Fruit fly (Drosophila melanogaster) whole organism, embryonic: Measurements from ENCODE around the gene Iyd.

ENCODE experiments used
- Abd-B ChIP-seq: fragments of 200-800 bp; sonication (Bioruptor generic); optimal IDR thresholded peaks from 2 replicates; lab custom pipeline; 2018; ENCODE audit warnings: missing biosample characterization, mild to moderate bottlenecking, missing genetic modification characterization, moderate library complexity
- CG1024 ChIP-seq: fragments of 200-800 bp; sonication (Bioruptor generic); IDR thresholded peaks from 2 replicates; pipeline ENCODE4 v1.3.6; 2022; ENCODE audit warnings: missing biosample characterization, missing genetic modification characterization
- CG10543 ChIP-seq: fragments of 200-800 bp; sonication (Bioruptor generic); optimal IDR thresholded peaks from 3 replicates; lab custom pipeline; 2017; ENCODE audit warnings: missing biosample characterization, mild to moderate bottlenecking, missing genetic modification characterization, moderate library complexity
- CG10654 ChIP-seq: fragments of 200-800 bp; sonication (Bioruptor generic); optimal IDR thresholded peaks from 2 replicates; lab custom pipeline; 2016; ENCODE audit warnings: missing biosample characterization, missing genetic modification characterization
- CG12155 ChIP-seq: fragments of 200-800 bp; sonication (Bioruptor generic); optimal IDR thresholded peaks from 3 replicates; lab custom pipeline; 2016; ENCODE audit warnings: missing biosample characterization, missing genetic modification characterization
- CG14050 ChIP-seq: fragments of 200-800 bp; sonication (Bioruptor generic); IDR thresholded peaks from 3 replicates; pipeline ENCODE4 v1.3.6; 2022; ENCODE audit warnings: missing biosample characterization, missing genetic modification characterization
- CG2120 ChIP-seq: fragments of 200-800 bp; sonication (Bioruptor generic); optimal IDR thresholded peaks from 3 replicates; lab custom pipeline; 2016; ENCODE audit warnings: missing biosample characterization, missing genetic modification characterization
- CG2129 ChIP-seq: fragments of 200-800 bp; sonication (Bioruptor generic); IDR thresholded peaks from 2 replicates; pipeline ENCODE4 v1.3.6; 2022; ENCODE audit warnings: missing biosample characterization, missing genetic modification characterization; ENCODE audit not compliant: partially characterized antibody
- CG2202 ChIP-seq: fragments of 200-800 bp; sonication (Bioruptor generic); optimal IDR thresholded peaks from 2 replicates; lab custom pipeline; 2018; ENCODE audit warnings: missing biosample characterization, mild to moderate bottlenecking, missing genetic modification characterization
- CG3995 ChIP-seq: fragments of 200-800 bp; sonication (Bioruptor generic); optimal IDR thresholded peaks from 3 replicates; lab custom pipeline; 2016; ENCODE audit warnings: missing biosample characterization, missing genetic modification characterization
- CG5953 ChIP-seq: fragments of 200-800 bp; sonication (Bioruptor generic); IDR thresholded peaks from 2 replicates; pipeline ENCODE4 v1.3.6; 2022; ENCODE audit warnings: missing biosample characterization, missing genetic modification characterization
- CG6175 ChIP-seq: fragments of 200-800 bp; sonication (Bioruptor generic); IDR thresholded peaks from 3 replicates; pipeline ENCODE4 v1.3.6; 2022; ENCODE audit warnings: missing biosample characterization, missing genetic modification characterization
- CG7928 ChIP-seq: fragments of 200-800 bp; sonication (Bioruptor generic); optimal IDR thresholded peaks from 2 replicates; lab custom pipeline; 2017; ENCODE audit warnings: missing biosample characterization, mild to moderate bottlenecking, missing genetic modification characterization
- CG8359 ChIP-seq: fragments of 200-800 bp; sonication (Bioruptor generic); optimal IDR thresholded peaks from 2 replicates; lab custom pipeline; 2017; ENCODE audit warnings: missing biosample characterization, mild to moderate bottlenecking, missing genetic modification characterization, borderline replicate concordance
- D19A ChIP-seq: fragments of 200-800 bp; optimal IDR thresholded peaks from 3 replicates; lab custom pipeline; 2019; ENCODE audit warnings: missing biosample characterization, mild to moderate bottlenecking, missing genetic modification characterization, moderate library complexity
- D19B ChIP-seq: fragments of 200-800 bp; sonication (Bioruptor generic); optimal IDR thresholded peaks from 2 replicates; lab custom pipeline; 2017; ENCODE audit warnings: missing biosample characterization, mild to moderate bottlenecking, missing genetic modification characterization
- Dbx ChIP-seq: fragments of 200-800 bp; sonication (Bioruptor generic); IDR thresholded peaks from 3 replicates; pipeline ENCODE4 v1.3.6; 2022; ENCODE audit warnings: missing biosample characterization, missing genetic modification characterization
- Deaf1 ChIP-seq: fragments of 200-800 bp; optimal IDR thresholded peaks from 3 replicates; lab custom pipeline; 2019; ENCODE audit warnings: missing biosample characterization, mild to moderate bottlenecking, missing genetic modification characterization, moderate library complexity
- Dip2 ChIP-seq: fragments of 200-800 bp; sonication (Bioruptor generic); IDR thresholded peaks from 2 replicates; pipeline ENCODE4 v1.3.6; 2022; ENCODE audit warnings: missing biosample characterization, missing genetic modification characterization
- Dref ChIP-seq: fragments of 200-800 bp; sonication (Bioruptor generic); IDR thresholded peaks from 2 replicates; pipeline ENCODE4 v1.3.6; 2022; ENCODE audit warnings: missing biosample characterization, missing genetic modification characterization
- Ets65A ChIP-seq: fragments of 200-800 bp; sonication (Bioruptor generic); peaks from one replicate; lab custom pipeline; 2016; ENCODE audit warnings: missing biosample characterization, missing genetic modification characterization
- Fer2 ChIP-seq: fragments of 200-800 bp; sonication (Bioruptor generic); optimal IDR thresholded peaks from 2 replicates; lab custom pipeline; 2018; ENCODE audit warnings: missing biosample characterization, mild to moderate bottlenecking, missing genetic modification characterization, moderate library complexity
- HHEX ChIP-seq: fragments of 200-800 bp; sonication (Bioruptor generic); optimal IDR thresholded peaks from 3 replicates; lab custom pipeline; 2017; ENCODE audit warnings: missing biosample characterization, mild to moderate bottlenecking, missing genetic modification characterization, missing genetic modification reagents
- Hmr ChIP-seq: fragments of 200-800 bp; sonication (Bioruptor generic); optimal IDR thresholded peaks from 3 replicates; lab custom pipeline; 2017; ENCODE audit warnings: mild to moderate bottlenecking, missing biosample characterization, missing genetic modification reagents, missing genetic modification characterization
- Lim3 ChIP-seq: fragments of 200-800 bp; sonication (Bioruptor generic); IDR thresholded peaks from 2 replicates; pipeline ENCODE4 v1.3.6; 2022; ENCODE audit warnings: missing biosample characterization, missing genetic modification characterization
- NFAT ChIP-seq: fragments of 200-800 bp; sonication (Bioruptor generic); IDR thresholded peaks from 2 replicates; pipeline ENCODE4 v1.3.6; 2022; ENCODE audit warnings: missing biosample characterization, missing genetic modification characterization
- NK7.1 ChIP-seq: fragments of 200-800 bp; sonication (Bioruptor generic); optimal IDR thresholded peaks from 3 replicates; lab custom pipeline; 2016; ENCODE audit warnings: missing biosample characterization, missing genetic modification characterization
- Ravus ChIP-seq: fragments of 200-800 bp; sonication (Bioruptor generic); IDR thresholded peaks from 2 replicates; pipeline ENCODE4 v1.3.6; 2022; ENCODE audit warnings: missing biosample characterization, missing genetic modification characterization
- Sox102F ChIP-seq: fragments of 200-800 bp; sonication (Bioruptor generic); optimal IDR thresholded peaks from 2 replicates; lab custom pipeline; 2018; ENCODE audit warnings: missing biosample characterization, mild to moderate bottlenecking, missing genetic modification characterization, moderate library complexity
- Vsx1 ChIP-seq: fragments of 200-800 bp; sonication (Bioruptor generic); optimal IDR thresholded peaks from 2 replicates; lab custom pipeline; 2017; ENCODE audit warnings: missing biosample characterization, mild to moderate bottlenecking, missing genetic modification characterization, missing genetic modification reagents
- ac ChIP-seq: fragments of 200-800 bp; sonication (Bioruptor generic); optimal IDR thresholded peaks from 3 replicates; lab custom pipeline; 2017; ENCODE audit warnings: missing biosample characterization, mild to moderate bottlenecking, missing genetic modification characterization
- ato ChIP-seq: fragments of 200-800 bp; sonication (Bioruptor generic); IDR thresholded peaks from 2 replicates; pipeline ENCODE4 v1.3.6; 2022; ENCODE audit warnings: missing biosample characterization, missing genetic modification characterization; ENCODE audit not compliant: partially characterized antibody
- bab2 ChIP-seq: fragments of 200-800 bp; sonication (Bioruptor generic); optimal IDR thresholded peaks from 2 replicates; lab custom pipeline; 2016; ENCODE audit warnings: missing biosample characterization, missing genetic modification characterization
- bowl ChIP-seq: fragments of 200-800 bp; sonication (Bioruptor generic); IDR thresholded peaks from 2 replicates; pipeline ENCODE4 v1.3.6; 2022; ENCODE audit warnings: missing biosample characterization, missing genetic modification characterization
- bsh ChIP-seq, 2 experiments: fragments of 200-800 bp; sonication (Bioruptor generic); optimal IDR thresholded peaks; 2 replicates each; lab custom pipeline; 2017 to 2018; ENCODE audit warnings: mild to moderate bottlenecking in 2 of 2, missing biosample characterization in 2 of 2, missing genetic modification characterization in 2 of 2, moderate library complexity in 1 of 2
- cas ChIP-seq: fragments of 200-800 bp; sonication (Bioruptor generic); IDR thresholded peaks from 2 replicates; pipeline ENCODE4 v1.3.6; 2022; ENCODE audit warnings: missing biosample characterization, missing genetic modification characterization
- crc ChIP-seq: fragments of 200-800 bp; sonication (Bioruptor generic); optimal IDR thresholded peaks from 2 replicates; lab custom pipeline; 2016; ENCODE audit warnings: missing biosample characterization, missing genetic modification characterization
- cwo ChIP-seq: fragments of 200-800 bp; sonication (Bioruptor generic); optimal IDR thresholded peaks from 3 replicates; lab custom pipeline; 2017; ENCODE audit warnings: missing biosample characterization, missing genetic modification characterization, mild to moderate bottlenecking, moderate library complexity, missing genetic modification reagents
- dm ChIP-seq: fragments of 200-800 bp; sonication (Bioruptor generic); optimal IDR thresholded peaks from 3 replicates; lab custom pipeline; 2016; ENCODE audit warnings: missing biosample characterization, missing genetic modification characterization
- fd3F ChIP-seq: fragments of 200-800 bp; sonication (Bioruptor generic); optimal IDR thresholded peaks from 2 replicates; lab custom pipeline; 2018; ENCODE audit warnings: missing biosample characterization, mild to moderate bottlenecking, missing genetic modification characterization, moderate library complexity
- gsb ChIP-seq: fragments of 200-800 bp; sonication (Bioruptor generic); IDR thresholded peaks from 2 replicates; pipeline ENCODE4 v1.3.6; 2022; ENCODE audit warnings: missing biosample characterization, missing genetic modification characterization
- lilli ChIP-seq: fragments of 200-800 bp; sonication (Bioruptor generic); optimal IDR thresholded peaks from 3 replicates; lab custom pipeline; 2016; ENCODE audit warnings: missing biosample characterization, missing genetic modification characterization
- lov ChIP-seq, 2 experiments: fragments of 200-800 bp in 1 of 2; fragments of >200 bp in 1 of 2; sonication (Bioruptor generic) in 1 of 2; IDR thresholded peaks in 1 of 2; optimal IDR thresholded peaks in 1 of 2; 2 replicates in 1 of 2; 3 replicates in 1 of 2; pipeline versions ENCODE4 v1.3.6 to Lab custom; 2017 to 2022; ENCODE audit warnings: missing biosample characterization in 1 of 2, missing genetic modification characterization in 1 of 2
- prd ChIP-seq, 3 experiments: fragments of >200 bp in 2 of 3; fragments of 200-800 bp in 1 of 3; sonication (Bioruptor generic) in 1 of 3; optimal IDR thresholded peaks in 2 of 3; IDR thresholded peaks in 1 of 3; 2 replicates in 2 of 3; 3 replicates in 1 of 3; pipeline versions ENCODE4 v1.3.6 to Lab custom; 2017 to 2022; ENCODE audit warnings: missing biosample characterization in 1 of 3, missing genetic modification characterization in 1 of 3
- schlank ChIP-seq: fragments of 200-800 bp; sonication (Bioruptor generic); optimal IDR thresholded peaks from 2 replicates; lab custom pipeline; 2018; ENCODE audit warnings: missing biosample characterization, mild to moderate bottlenecking, missing genetic modification characterization
- seq ChIP-seq: fragments of 200-800 bp; sonication (Bioruptor generic); IDR thresholded peaks from 2 replicates; pipeline ENCODE4 v1.3.6; 2022; ENCODE audit warnings: missing biosample characterization, missing genetic modification characterization
- sug ChIP-seq: fragments of 200-800 bp; optimal IDR thresholded peaks from 2 replicates; lab custom pipeline; 2019; ENCODE audit warnings: missing biosample characterization, mild to moderate bottlenecking, missing genetic modification characterization, moderate library complexity
- wor ChIP-seq: fragments of 200-800 bp; sonication (Bioruptor generic); IDR thresholded peaks from 2 replicates; pipeline ENCODE4 v1.3.6; 2022; ENCODE audit warnings: missing biosample characterization, missing genetic modification characterization
- zfh2 ChIP-seq: fragments of 200-800 bp; sonication (Bioruptor generic); optimal IDR thresholded peaks from 2 replicates; lab custom pipeline; 2016; ENCODE audit warnings: missing biosample characterization, missing genetic modification characterization

Iyd gene

dm6 chr3L:11091943-11092609 is 4.0 kb downstream of the Iyd start (continued):
- no peak for TF ChIP-seq ac (GFP tag; lab: Kevin White, UChicago)
- TF ChIP-seq lilli (GFP tag; lab: Kevin White, UChicago): peak; percentile 30
- no peak for TF ChIP-seq CG1024
- no peak for TF ChIP-seq Dip2 (GFP tag; lab: Robert Waterston, UW)
- peak; percentile 51 for TF ChIP-seq zfh2 (GFP tag; lab: Kevin White, UChicago)
- TF ChIP-seq NFAT: no peak; the same call in 1 of the 2 replicates
- TF ChIP-seq fd3F (GFP tag; lab: Kevin White, UChicago): no peak
- peak; percentile 48 for TF ChIP-seq CG2120
- no peak for TF ChIP-seq wor
- no peak for TF ChIP-seq CG5953 (GFP tag; lab: Robert Waterston, UW)
- no peak for TF ChIP-seq CG2202
- no peak for TF ChIP-seq Ravus
- 0 out of 2 replicates have a peak, but pooled peaks have one; percentile 25 for TF ChIP-seq ato (GFP tag; lab: Robert Waterston, UW)
- TF ChIP-seq Fer2 (tag; lab: Kevin White, UChicago): no peak
- peak; percentile 69 for TF ChIP-seq HHEX
- no peak for TF ChIP-seq CG10543 (GFP tag; lab: Kevin White, UChicago)
- TF ChIP-seq Dbx: 0 out of 3 replicates have a peak, but pooled peaks have one; percentile 53
- TF ChIP-seq D19A (tag; lab: Kevin White, UChicago): no peak
- peak; percentile 11 for TF ChIP-seq sug
- TF ChIP-seq crc (GFP tag; lab: Kevin White, UChicago): peak; percentile 22
- no peak for TF ChIP-seq CG14050
- TF ChIP-seq lov (optimal IDR thresholded peaks at IDR 0.05; lab: Kevin White, UChicago): no peak
- TF ChIP-seq lov (GFP tag; IDR thresholded peaks at IDR 0.05; lab: Robert Waterston, UW): 0 out of 3 replicates have a peak, but pooled peaks have one; percentile 5
- peak; percentile 28 for TF ChIP-seq CG3995 (GFP tag; lab: Kevin White, UChicago)
- TF ChIP-seq bowl (GFP tag; lab: Robert Waterston, UW): no peak
- TF ChIP-seq seq (GFP tag; lab: Robert Waterston, UW): no peak
- peak in 1 of 2 experiments; percentile 34 for TF ChIP-seq bsh (GFP tag; optimal IDR thresholded peaks at IDR 0.05; lab: Kevin White, UChicago)
- TF ChIP-seq D19B (GFP tag; lab: Kevin White, UChicago): no peak
- TF ChIP-seq CG10654 (GFP tag; lab: Kevin White, UChicago): peak; percentile 37
- peak; percentile 60 for TF ChIP-seq Deaf1 (tag; lab: Kevin White, UChicago)
- TF ChIP-seq Vsx1: peak; percentile 47
- no peak for TF ChIP-seq CG8359
- TF ChIP-seq cwo (GFP tag; lab: Kevin White, UChicago): peak; percentile 54
- TF ChIP-seq prd (optimal IDR thresholded peaks at IDR 0.05; lab: Kevin White, UChicago): no peak
- TF ChIP-seq prd (GFP tag; IDR thresholded peaks at IDR 0.05; lab: Robert Waterston, UW): peak; percentile 52
- no peak for TF ChIP-seq NK7.1 (GFP tag; lab: Kevin White, UChicago)
- no peak for TF ChIP-seq CG2129 (GFP tag; lab: Robert Waterston, UW)
- no peak for TF ChIP-seq Lim3 (GFP tag; lab: Robert Waterston, UW)
- TF ChIP-seq Hmr (GFP tag; lab: Kevin White, UChicago): peak; percentile 59
- TF ChIP-seq schlank (tag; lab: Kevin White, UChicago): no peak
- TF ChIP-seq cas: no peak
- TF ChIP-seq CG12155 (GFP tag; lab: Kevin White, UChicago): peak; percentile 57
- peak; percentile 4 for TF ChIP-seq bab2 (GFP tag; lab: Kevin White, UChicago)
- peak; percentile 28 for TF ChIP-seq Abd-B (GFP tag; lab: Kevin White, UChicago)
- TF ChIP-seq Ets65A (GFP tag; lab: Kevin White, UChicago): peak; percentile 68
- no peak for TF ChIP-seq Dref (GFP tag; lab: Robert Waterston, UW)
- TF ChIP-seq CG7928: no peak
- no peak for TF ChIP-seq CG6175 (GFP tag; lab: Robert Waterston, UW)
- TF ChIP-seq gsb (GFP tag; lab: Robert Waterston, UW): no peak
- no peak for TF ChIP-seq Sox102F (GFP tag; lab: Kevin White, UChicago)
- no peak for TF ChIP-seq dm (GFP tag; lab: Kevin White, UChicago)
